Fruit fly (Drosophila melanogaster) whole organism: ENCODE measurements around the gene lbl.

Experiments used
- CG8478 ChIP-seq: fragments of >200 bp; optimal IDR thresholded peaks from 2 replicates; lab custom pipeline; 2018; ENCODE audit warnings: inconsistent platforms
- Dll ChIP-seq: fragments of >200 bp; optimal IDR thresholded peaks from 2 replicates; lab custom pipeline; 2017
- EcR ChIP-seq, 2 experiments: fragments of >200 bp; optimal IDR thresholded peaks; 2 replicates each; lab custom pipeline; 2017; ENCODE audit warnings: missing biosample characterization in 2 of 2, missing genetic modification characterization in 2 of 2, missing genetic modification reagents in 2 of 2
- pan ChIP-seq: fragments of >200 bp; optimal IDR thresholded peaks from 2 replicates; lab custom pipeline; 2017
- psq ChIP-seq: fragments of >200 bp; optimal IDR thresholded peaks from 2 replicates; lab custom pipeline; 2017
- usp ChIP-seq: fragments of >200 bp; optimal IDR thresholded peaks from 2 replicates; lab custom pipeline; 2017; ENCODE audit warnings: missing biosample characterization, missing genetic modification characterization, mixed read lengths

lbl gene

DNA sequence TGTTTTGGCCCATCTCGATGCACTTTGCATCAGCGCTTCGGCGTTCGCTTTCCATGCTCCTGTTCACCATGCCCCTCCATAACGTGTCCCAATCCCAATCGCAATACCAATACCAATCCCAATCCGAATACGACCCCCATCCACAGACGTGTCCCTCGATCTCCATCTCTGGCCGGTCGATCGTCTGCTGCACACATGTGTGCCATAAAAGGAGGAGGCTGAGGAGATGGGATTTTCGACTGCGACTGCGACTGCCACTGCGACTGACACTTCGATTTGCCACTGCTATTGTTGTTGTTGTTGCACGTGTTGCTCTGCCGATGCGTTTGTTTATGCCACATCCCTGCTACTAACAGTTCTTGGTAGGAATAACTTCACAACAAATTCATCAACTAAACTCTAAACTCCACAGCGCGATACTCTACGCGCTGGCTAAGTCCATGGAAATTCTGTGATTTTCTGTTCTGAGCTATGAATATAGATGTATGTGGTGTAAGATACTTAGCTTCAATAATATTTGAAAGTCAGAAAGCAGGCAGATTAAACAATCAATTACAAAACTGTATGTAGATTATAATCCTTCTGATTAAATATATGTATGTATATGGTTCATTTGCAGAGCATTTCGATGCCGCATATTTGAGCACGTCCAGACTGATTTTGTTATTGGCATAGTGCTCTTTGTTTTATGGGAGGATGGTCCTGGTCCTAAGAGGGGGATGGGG lies 40.8 kb downstream of the lbl start:
- TF ChIP-seq Dll (lab: Kevin White, UChicago) (no peak), usp (no peak)

DNA sequence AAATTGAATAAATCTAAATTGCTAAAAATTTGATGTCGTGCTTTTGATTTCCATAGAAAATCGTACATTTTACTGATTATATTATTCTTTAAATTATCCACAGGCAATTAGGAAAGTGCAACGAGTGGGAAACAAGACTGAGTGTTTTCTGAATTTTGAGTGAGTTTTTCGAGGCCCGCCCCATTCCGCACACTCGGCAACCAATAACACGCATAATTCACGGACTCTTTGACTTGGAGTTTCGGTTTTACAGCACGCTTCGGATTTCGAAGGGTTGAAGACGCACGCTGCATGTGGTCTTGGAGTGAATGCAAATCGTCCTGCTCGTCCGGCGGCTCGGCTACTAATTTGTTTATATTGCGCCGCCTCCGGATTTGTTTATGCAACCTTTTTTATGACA lies 41.7 kb downstream of the lbl start:
- TF ChIP-seq usp, result no peak
- no peak for TF ChIP-seq EcR (GFP tag; optimal IDR thresholded peaks at IDR 0.05; lab: Kevin White, UChicago)
- TF ChIP-seq Dll (lab: Kevin White, UChicago), result no peak

DNA sequence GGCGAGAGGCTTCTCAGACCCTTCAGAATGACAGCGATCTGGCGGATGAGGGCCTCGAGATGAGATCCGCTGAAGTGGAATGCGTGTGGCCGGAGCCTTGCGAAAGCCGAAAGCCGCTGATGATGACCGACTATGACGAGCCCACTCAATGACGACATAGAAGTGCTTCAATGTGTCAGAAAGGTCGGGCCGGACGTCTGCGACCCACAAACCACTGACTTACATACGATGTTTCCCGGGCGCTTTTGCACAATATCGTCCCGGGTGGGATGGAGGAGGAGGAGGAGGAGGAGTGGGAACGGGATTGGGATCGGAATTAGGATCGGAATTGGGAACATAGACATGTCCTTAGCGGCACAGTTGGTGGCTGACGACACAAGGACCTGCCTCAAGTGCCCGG lies 43.0 kb downstream of the lbl start:
- no peak for TF ChIP-seq CG8478 (lab: Kevin White, UChicago)
- TF ChIP-seq Dll (lab: Kevin White, UChicago), result no peak
- TF ChIP-seq psq (lab: Kevin White, UChicago), result no peak
- no peak for TF ChIP-seq EcR (GFP tag; optimal IDR thresholded peaks at IDR 0.05; lab: Kevin White, UChicago)
- TF ChIP-seq usp, result no peak
- TF ChIP-seq pan (lab: Kevin White, UChicago), result no peak

DNA sequence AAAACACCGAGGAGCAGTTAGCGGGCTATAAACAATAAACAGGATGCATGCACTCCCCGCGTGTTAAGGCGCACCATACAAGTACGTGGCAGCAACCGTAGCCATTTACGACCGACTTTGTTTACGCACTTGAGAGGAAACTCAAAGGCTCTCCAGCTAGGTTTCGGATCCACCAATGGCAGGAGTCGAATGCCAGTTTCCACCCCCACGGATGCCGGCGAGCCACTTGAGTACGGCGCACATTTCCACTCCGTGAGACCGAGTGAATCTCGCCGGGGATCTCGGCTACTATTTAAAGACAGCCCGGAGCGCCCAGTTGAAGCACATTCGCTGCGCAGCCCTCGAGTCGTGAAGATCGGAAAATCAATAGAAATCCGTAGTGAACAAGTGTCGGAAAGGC lies 45.4 kb downstream of the lbl start, which contains the start of gene bap:
Gene bap, plus strand, starts transcription at position 317 of the 400 bp plus-strand sequence.
- TF ChIP-seq usp (no peak), CG8478 (lab: Kevin White, UChicago) (no peak), pan (lab: Kevin White, UChicago) (no peak), psq (lab: Kevin White, UChicago) (no peak), EcR (GFP tag; optimal IDR thresholded peaks at IDR 0.05; lab: Kevin White, UChicago) (no peak), Dll (lab: Kevin White, UChicago) (no peak)

DNA sequence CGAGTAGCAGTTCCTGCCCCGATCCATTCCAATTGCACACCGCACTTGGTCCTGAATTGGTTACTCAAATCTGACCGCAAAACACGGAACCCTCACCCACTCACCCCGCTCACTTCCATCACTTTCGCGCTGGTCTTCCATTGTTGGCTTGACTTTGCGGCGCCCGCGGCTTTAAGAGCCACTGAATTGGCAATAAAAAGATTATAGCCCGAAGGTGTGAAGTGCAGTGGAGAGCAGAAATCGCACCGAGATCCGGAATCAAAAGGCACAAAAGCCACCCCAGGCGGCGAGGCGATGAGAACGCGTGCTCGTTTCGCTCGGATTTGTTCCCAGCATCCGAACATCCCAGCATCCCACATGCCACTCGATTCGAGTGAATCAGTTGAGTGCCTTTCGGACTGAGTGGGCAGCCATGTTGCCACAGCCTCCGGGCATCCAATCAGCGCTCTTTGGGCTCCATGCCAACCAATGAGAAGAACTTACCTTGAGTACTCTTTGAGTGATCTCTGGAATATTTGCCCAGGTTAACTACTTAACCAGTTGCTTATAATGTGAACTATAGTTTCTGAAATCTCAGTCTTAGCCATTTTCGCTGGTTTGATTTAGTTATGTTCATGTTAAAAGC lies 46.5 kb downstream of the lbl start:
- TF ChIP-seq EcR (GFP tag; optimal IDR thresholded peaks at IDR 0.05; lab: Kevin White, UChicago) (no peak), Dll (lab: Kevin White, UChicago) (no peak), usp (no peak), pan (lab: Kevin White, UChicago) (no peak), psq (lab: Kevin White, UChicago) (no peak), CG8478 (lab: Kevin White, UChicago) (no peak)

DNA sequence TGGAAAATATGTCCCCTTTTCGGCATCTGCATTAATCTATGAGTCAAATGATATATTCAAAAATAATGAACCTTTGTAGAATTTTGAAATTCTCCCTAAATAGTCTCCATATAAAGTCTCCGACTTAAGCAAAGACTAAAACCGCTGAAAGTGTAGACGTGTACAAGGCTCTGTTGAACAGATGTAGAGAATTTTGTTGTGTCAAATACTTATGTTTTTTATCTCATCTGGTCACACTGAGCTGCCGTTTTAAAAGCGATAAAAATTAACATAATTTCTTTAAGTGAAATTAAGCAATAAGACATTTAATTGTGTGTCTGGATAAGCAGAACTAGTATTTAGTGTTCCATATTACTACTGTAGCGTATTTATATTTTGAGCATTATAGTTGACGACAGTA lies 47.8 kb downstream of the lbl start:
- TF ChIP-seq CG8478 (lab: Kevin White, UChicago) (no peak), Dll (lab: Kevin White, UChicago) (no peak), usp (no peak), EcR (GFP tag; optimal IDR thresholded peaks at IDR 0.05; lab: Kevin White, UChicago) (no peak), pan (lab: Kevin White, UChicago) (no peak), psq (lab: Kevin White, UChicago) (no peak)

DNA sequence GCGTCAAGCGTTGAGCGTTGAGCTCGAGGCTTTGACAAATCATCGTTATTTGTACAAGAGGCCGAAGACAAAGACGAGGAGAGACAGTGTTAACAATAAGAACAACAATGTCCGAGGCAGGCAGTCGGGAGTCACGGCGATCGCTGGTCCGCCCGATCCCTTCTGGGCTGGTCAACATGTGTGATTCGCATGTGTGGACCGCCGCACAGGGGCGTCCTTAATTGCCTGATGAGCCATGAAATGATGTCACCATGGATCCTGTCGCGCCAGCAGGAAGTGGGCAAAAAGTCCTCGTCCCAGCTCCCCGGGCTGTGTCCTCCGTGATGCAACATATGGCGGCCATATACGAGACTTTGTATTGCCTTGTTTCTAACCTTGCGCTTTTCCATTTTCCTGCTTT lies 54.0 kb downstream of the lbl start:
- TF ChIP-seq psq (lab: Kevin White, UChicago) (no peak), usp (no peak), EcR (GFP tag; optimal IDR thresholded peaks at IDR 0.05; lab: Kevin White, UChicago) (no peak), Dll (lab: Kevin White, UChicago) (no peak), pan (lab: Kevin White, UChicago) (no peak), CG8478 (lab: Kevin White, UChicago) (no peak)

DNA sequence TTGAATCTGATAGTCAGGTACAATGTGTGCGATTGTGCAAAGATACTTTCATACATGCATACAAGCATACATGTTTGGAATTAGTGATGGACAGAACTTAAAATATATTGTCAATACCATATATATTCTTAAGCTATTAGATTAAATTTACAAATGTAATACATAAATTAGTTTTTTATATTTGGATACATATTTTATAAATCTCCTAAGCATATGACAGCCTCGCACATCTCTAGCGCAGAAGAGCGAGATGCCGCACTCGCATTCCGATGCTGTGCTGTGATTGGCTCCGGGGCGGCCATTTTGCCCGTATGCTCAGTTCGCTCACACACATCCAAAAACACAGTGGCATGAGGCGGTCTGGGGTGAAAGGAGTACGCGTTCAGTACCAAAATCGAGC lies 55.3 kb downstream of the lbl start, which contains the start of gene tin:
Gene tin, plus strand, starts transcription at position 383 of the 400 bp plus-strand sequence.
- TF ChIP-seq EcR (GFP tag; optimal IDR thresholded peaks at IDR 0.05; lab: Kevin White, UChicago), result no peak
- no peak for TF ChIP-seq CG8478 (lab: Kevin White, UChicago)
- no peak for TF ChIP-seq pan (lab: Kevin White, UChicago)
- TF ChIP-seq Dll (lab: Kevin White, UChicago), result no peak
- no peak for TF ChIP-seq psq (lab: Kevin White, UChicago)
- TF ChIP-seq usp, result no peak

DNA sequence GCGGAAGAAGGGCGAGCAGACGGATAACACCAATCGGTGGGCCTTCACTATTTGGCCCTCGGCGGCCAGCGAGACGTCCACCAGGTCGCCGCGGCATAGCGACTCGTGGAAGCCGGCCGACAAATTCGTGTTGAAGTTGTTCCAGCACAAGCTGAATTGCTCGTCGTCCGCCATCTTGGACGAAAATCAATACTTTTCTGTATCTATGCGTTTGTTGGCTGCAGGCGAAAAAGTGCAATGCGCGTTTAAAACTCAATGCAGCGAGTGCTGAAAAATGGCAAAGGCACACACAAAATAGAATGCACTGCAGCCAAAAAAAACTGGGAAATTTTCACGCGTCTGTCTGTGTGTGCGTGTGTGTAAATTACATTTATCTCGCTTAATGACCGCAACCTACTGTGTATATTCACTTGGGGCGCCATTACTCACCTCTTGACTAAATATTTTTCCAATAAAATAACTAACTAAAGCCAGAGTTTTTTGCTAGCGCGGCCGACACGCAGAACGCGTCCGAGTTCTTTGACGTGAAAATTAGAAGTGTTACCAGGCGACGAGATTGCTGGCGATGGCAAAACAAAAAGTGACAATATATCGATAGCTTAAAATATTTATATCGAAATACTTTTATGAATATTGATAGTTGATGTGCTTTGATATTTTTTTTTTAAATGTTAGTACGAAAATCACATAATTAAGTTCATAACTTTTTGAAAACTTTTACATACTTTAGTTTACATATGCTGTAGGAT lies 56.9 kb downstream of the lbl start:
- TF ChIP-seq EcR (GFP tag; optimal IDR thresholded peaks at IDR 0.05; lab: Kevin White, UChicago), result no peak
- no peak for TF ChIP-seq Dll (lab: Kevin White, UChicago)
- no peak for TF ChIP-seq CG8478 (lab: Kevin White, UChicago)
- no peak for TF ChIP-seq pan (lab: Kevin White, UChicago)
- TF ChIP-seq psq (lab: Kevin White, UChicago), result no peak
- no peak for TF ChIP-seq usp

DNA sequence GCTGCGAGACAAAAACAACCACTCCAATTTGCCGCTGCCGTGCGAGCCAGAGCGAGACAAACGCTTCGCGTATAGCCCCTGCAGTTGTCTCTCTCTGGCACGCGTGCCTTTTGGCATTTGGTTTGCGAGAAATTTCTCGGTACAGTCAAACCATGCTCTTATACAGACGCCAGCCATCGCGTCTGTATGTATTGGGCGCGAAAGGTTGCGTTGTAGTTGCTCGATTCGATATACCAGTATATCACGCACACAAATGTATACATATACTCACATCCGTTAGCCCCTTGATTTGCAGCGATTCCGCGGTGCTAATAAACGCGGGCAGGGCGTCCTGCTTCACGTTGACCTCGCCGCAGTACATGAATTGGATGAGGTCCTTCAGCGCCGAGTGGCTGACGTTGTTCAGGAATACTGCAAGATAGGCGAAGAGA lies 57.6 kb downstream of the lbl start:
- TF ChIP-seq psq (lab: Kevin White, UChicago), result no peak
- TF ChIP-seq CG8478 (lab: Kevin White, UChicago), result peak; percentile 83
- no peak for TF ChIP-seq pan (lab: Kevin White, UChicago)
- no peak for TF ChIP-seq usp
- no peak for TF ChIP-seq EcR (GFP tag; optimal IDR thresholded peaks at IDR 0.05; lab: Kevin White, UChicago)
- no peak for TF ChIP-seq Dll (lab: Kevin White, UChicago)

DNA sequence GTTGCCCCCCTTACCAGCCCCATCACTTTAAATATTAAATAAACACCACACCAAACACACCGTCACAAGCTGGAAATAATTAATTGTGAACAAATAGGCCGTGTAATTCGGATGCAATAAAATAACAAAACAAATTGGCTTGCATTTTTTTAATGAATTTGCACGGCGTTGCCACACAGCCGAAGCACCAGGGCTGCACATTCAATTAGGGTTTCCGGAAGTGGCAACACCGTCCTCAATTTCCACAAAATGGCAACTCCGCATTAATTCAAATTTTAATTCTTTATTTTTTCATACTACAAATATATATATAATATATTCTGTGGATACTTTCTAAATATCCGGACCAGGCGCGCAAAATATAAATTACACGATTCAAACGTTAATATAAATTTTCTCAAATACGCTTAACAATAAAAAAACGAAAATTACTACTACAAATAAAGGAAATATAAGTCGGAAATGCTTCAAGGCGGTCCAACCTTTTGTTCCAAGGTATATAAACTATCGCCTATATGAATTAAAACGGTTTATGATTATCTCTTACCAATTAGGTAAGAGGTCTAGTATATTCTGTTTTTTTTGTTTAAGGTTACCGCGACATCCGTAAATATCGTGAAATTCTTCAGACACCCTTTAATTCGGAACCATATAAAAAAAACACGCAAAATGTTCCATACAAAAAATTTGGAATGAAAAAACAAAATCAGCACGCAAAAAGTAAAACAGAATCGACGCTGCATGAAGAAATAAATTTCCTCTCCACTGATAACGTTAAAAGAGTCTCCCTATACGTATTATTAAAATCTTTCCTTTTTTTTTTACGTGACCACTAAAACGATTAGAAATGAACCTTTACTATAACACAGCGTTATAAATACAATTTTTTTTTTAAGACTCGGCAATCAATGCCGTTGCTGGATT lies 60.3 kb downstream of the lbl start:
- TF ChIP-seq CG8478 (lab: Kevin White, UChicago) (peak; percentile 2), usp (no peak)
